Worm (Caenorhabditis elegans) whole organism, young adult: Measurements from ENCODE around the gene C01G5.7.

Source experiments
- B0019.2 ChIP-seq: fragments of 200-800 bp; sonication (Bioruptor generic); conservative IDR thresholded peaks from 2 replicates; pipeline ENCODE4 v1.3.6; 2022; ENCODE audit warnings: missing genetic modification reagents, missing genetic modification characterization, missing compliant biosample characterization
- B0261.1 ChIP-seq: sonication (generic microtip); optimal IDR thresholded peaks from 2 replicates; lab custom pipeline; 2016; ENCODE audit warnings: mild to moderate bottlenecking, missing genetic modification characterization, moderate library complexity, missing compliant biosample characterization
- F23B12.7 ChIP-seq: sonication (generic microtip); optimal IDR thresholded peaks from 2 replicates; lab custom pipeline; 2017; ENCODE audit warnings: missing genetic modification characterization, mild to moderate bottlenecking, missing compliant biosample characterization, antibody characterized with exemption, moderate library complexity; ENCODE audit not compliant: insufficient read depth
- F37B4.10 ChIP-seq: fragments of 200-800 bp; sonication (Bioruptor generic); IDR thresholded peaks from 2 replicates; pipeline ENCODE4 v1.3.6; 2022; ENCODE audit warnings: missing genetic modification characterization, missing compliant biosample characterization
- F39B2.1 ChIP-seq: fragments of 200-800 bp; sonication (Bioruptor generic); IDR thresholded peaks from 2 replicates; pipeline ENCODE4 v1.3.6; 2022; ENCODE audit warnings: missing genetic modification reagents, missing genetic modification characterization, missing compliant biosample characterization
- F52B5.7 ChIP-seq: sonication (generic microtip); optimal IDR thresholded peaks from 2 replicates; lab custom pipeline; 2016; ENCODE audit warnings: mild to moderate bottlenecking, missing genetic modification characterization, missing compliant biosample characterization
- F55B11.4 ChIP-seq: sonication (generic microtip); optimal IDR thresholded peaks from 2 replicates; lab custom pipeline; 2016; ENCODE audit warnings: missing compliant biosample characterization, missing genetic modification characterization, borderline replicate concordance; ENCODE audit not compliant: insufficient read depth
- F57A8.1 ChIP-seq: fragments of 200-800 bp; sonication (Bioruptor generic); optimal IDR thresholded peaks from 2 replicates; lab custom pipeline; 2018; ENCODE audit warnings: mild to moderate bottlenecking, missing genetic modification characterization, moderate library complexity, missing compliant biosample characterization
- K11D2.4 ChIP-seq: fragments of 200-800 bp; sonication (Bioruptor generic); IDR thresholded peaks from 2 replicates; pipeline ENCODE4 v1.3.6; 2022; ENCODE audit warnings: missing genetic modification reagents, missing genetic modification characterization, missing compliant biosample characterization
- T07F8.4 ChIP-seq: sonication (generic microtip); optimal IDR thresholded peaks from 2 replicates; lab custom pipeline; 2016; ENCODE audit warnings: mild to moderate bottlenecking, missing genetic modification characterization, moderate library complexity, missing compliant biosample characterization
- Y67H2A.10 ChIP-seq: fragments of 200-800 bp; sonication (Bioruptor generic); conservative IDR thresholded peaks from 2 replicates; pipeline ENCODE4 v1.3.6; 2022; ENCODE audit warnings: missing genetic modification reagents, missing genetic modification characterization, missing compliant biosample characterization
- Y79H2A.3 ChIP-seq: fragments of 200-800 bp; sonication (Bioruptor generic); conservative IDR thresholded peaks from 2 replicates; pipeline ENCODE4 v1.3.6; 2022; ENCODE audit warnings: missing genetic modification reagents, missing genetic modification characterization, missing compliant biosample characterization
- ama-1 ChIP-seq, 3 experiments: fragments of 150-350 bp in 1 of 3; sonication (generic microtip) in 2 of 3; optimal IDR thresholded peaks; 2 replicates each; lab custom pipeline; 2014 to 2018; ENCODE audit warnings: missing biosample characterization in 2 of 3, missing genetic modification characterization in 2 of 3, missing genetic modification reagents in 2 of 3
- aptf-2 ChIP-seq: fragments of 200-800 bp; sonication (Bioruptor generic); conservative IDR thresholded peaks from 2 replicates; pipeline ENCODE4 v1.3.6; 2022; ENCODE audit warnings: missing genetic modification reagents, missing genetic modification characterization, missing compliant biosample characterization
- attf-5 ChIP-seq: fragments of 200-800 bp; sonication (Bioruptor generic); optimal IDR thresholded peaks from 2 replicates; lab custom pipeline; 2018; ENCODE audit warnings: mild to moderate bottlenecking, missing genetic modification characterization, missing compliant biosample characterization
- bed-2 ChIP-seq: fragments of 200-800 bp; sonication (Bioruptor generic); IDR thresholded peaks from 2 replicates; pipeline ENCODE4 v1.3.6; 2022; ENCODE audit warnings: missing genetic modification reagents, missing genetic modification characterization, missing compliant biosample characterization
- ccch-3 ChIP-seq: fragments of 200-800 bp; sonication (Bioruptor generic); optimal IDR thresholded peaks from 2 replicates; lab custom pipeline; 2018; ENCODE audit warnings: mild to moderate bottlenecking, missing genetic modification characterization, missing compliant biosample characterization
- cebp-1 ChIP-seq, 2 experiments: fragments of 200-800 bp in 1 of 2; sonication (Bioruptor generic) in 1 of 2; sonication (generic microtip) in 1 of 2; IDR thresholded peaks in 1 of 2; optimal IDR thresholded peaks in 1 of 2; 2 replicates each; pipeline versions ENCODE4 v1.3.6 to Lab custom; 2017 to 2022; ENCODE audit warnings: missing compliant biosample characterization in 2 of 2, missing genetic modification characterization in 2 of 2, mild to moderate bottlenecking in 1 of 2, missing genetic modification reagents in 1 of 2, moderate library complexity in 1 of 2
- ceh-79 ChIP-seq: sonication (generic microtip); optimal IDR thresholded peaks from 2 replicates; lab custom pipeline; 2017; ENCODE audit warnings: mild to moderate bottlenecking, missing genetic modification characterization, missing compliant biosample characterization
- dpff-1 ChIP-seq: sonication (generic microtip); optimal IDR thresholded peaks from 2 replicates; lab custom pipeline; 2017; ENCODE audit warnings: mild to moderate bottlenecking, missing genetic modification characterization, missing compliant biosample characterization
- dpl-1 ChIP-seq: fragments of 150-350 bp; optimal IDR thresholded peaks from 2 replicates; lab custom pipeline; 2014; ENCODE audit warnings: missing biosample characterization, missing genetic modification reagents, missing genetic modification characterization
- egrh-3 ChIP-seq: fragments of 200-800 bp; sonication (Bioruptor generic); IDR thresholded peaks from 2 replicates; pipeline ENCODE4 v1.3.6; 2022; ENCODE audit warnings: missing genetic modification reagents, missing genetic modification characterization, missing compliant biosample characterization
- ekl-4 ChIP-seq: fragments of 200-800 bp; sonication (Bioruptor generic); IDR thresholded peaks from 2 replicates; pipeline ENCODE4 v1.3.6; 2022; ENCODE audit warnings: missing genetic modification reagents, missing genetic modification characterization, missing compliant biosample characterization
- him-1 ChIP-seq: sonication (generic microtip); optimal IDR thresholded peaks from 2 replicates; lab custom pipeline; 2016; ENCODE audit warnings: missing genotype, missing genetic modification reagents, missing genetic modification characterization, missing compliant biosample characterization
- hlh-12 ChIP-seq: sonication (generic microtip); optimal IDR thresholded peaks from 2 replicates; lab custom pipeline; 2016; ENCODE audit warnings: missing genetic modification characterization, missing compliant biosample characterization
- hlh-26 ChIP-seq: fragments of 200-800 bp; sonication (Bioruptor generic); conservative IDR thresholded peaks from 2 replicates; pipeline ENCODE4 v1.3.6; 2022; ENCODE audit warnings: missing genetic modification reagents, missing genetic modification characterization, missing compliant biosample characterization
- hsf-1 ChIP-seq: fragments of 200-800 bp; sonication (Bioruptor generic); IDR thresholded peaks from 2 replicates; pipeline ENCODE4 v1.3.6; 2022; ENCODE audit warnings: missing genetic modification reagents, missing genetic modification characterization, missing compliant biosample characterization
- let-526 ChIP-seq: fragments of 200-800 bp; sonication (Bioruptor generic); IDR thresholded peaks from 2 replicates; pipeline ENCODE4 v1.3.6; 2022; ENCODE audit warnings: missing genetic modification reagents, missing genetic modification characterization, missing compliant biosample characterization
- madf-10 ChIP-seq: sonication (generic microtip); optimal IDR thresholded peaks from 2 replicates; lab custom pipeline; 2016; ENCODE audit warnings: mild to moderate bottlenecking, missing genetic modification characterization, missing compliant biosample characterization
- madf-6 ChIP-seq: fragments of 200-800 bp; sonication (Bioruptor generic); IDR thresholded peaks from 2 replicates; pipeline ENCODE4 v1.3.6; 2022; ENCODE audit warnings: missing genetic modification reagents, missing genetic modification characterization, missing compliant biosample characterization
- madf-8 ChIP-seq: fragments of 200-800 bp; sonication (Bioruptor generic); conservative IDR thresholded peaks from 2 replicates; pipeline ENCODE4 v1.3.6; 2022; ENCODE audit warnings: missing genetic modification reagents, missing genetic modification characterization, missing compliant biosample characterization
- mel-28 ChIP-seq: sonication (generic microtip); optimal IDR thresholded peaks from 2 replicates; lab custom pipeline; 2016; ENCODE audit warnings: borderline replicate concordance, mild to moderate bottlenecking, missing genetic modification characterization, missing compliant biosample characterization
- mes-4 ChIP-seq: sonication (generic microtip); optimal IDR thresholded peaks from 2 replicates; lab custom pipeline; 2016; ENCODE audit warnings: missing genotype, missing genetic modification characterization, missing compliant biosample characterization
- nhr-80 ChIP-seq: sonication (generic microtip); optimal IDR thresholded peaks from 2 replicates; lab custom pipeline; 2016; ENCODE audit warnings: missing genetic modification characterization, missing compliant biosample characterization
- rcor-1 ChIP-seq: fragments of 200-800 bp; sonication (Bioruptor generic); IDR thresholded peaks from 2 replicates; pipeline ENCODE4 v1.3.6; 2022; ENCODE audit warnings: missing genetic modification reagents, missing genetic modification characterization, missing compliant biosample characterization
- sdz-38 ChIP-seq: sonication (generic microtip); optimal IDR thresholded peaks from 2 replicates; lab custom pipeline; 2016; ENCODE audit warnings: missing genotype, missing genetic modification characterization, missing compliant biosample characterization
- sea-2 ChIP-seq: fragments of 200-800 bp; sonication (Bioruptor generic); IDR thresholded peaks from 2 replicates; pipeline ENCODE4 v1.3.6; 2022; ENCODE audit warnings: missing genetic modification characterization, missing compliant biosample characterization
- snpc-4 ChIP-seq, 5 experiments: fragments of 150-350 bp in 1 of 5; sonication (generic microtip) in 4 of 5; optimal IDR thresholded peaks; 2 replicates each; lab custom pipeline; 2014 to 2018; ENCODE audit warnings: missing genetic modification characterization in 5 of 5, missing biosample characterization in 3 of 5, antibody characterized with exemption in 2 of 5, mild to moderate bottlenecking in 2 of 5, missing compliant biosample characterization in 2 of 5, missing genotype in 2 of 5, moderate library complexity in 2 of 5, missing genetic modification reagents in 1 of 5
- sptf-2 ChIP-seq: fragments of 200-800 bp; sonication (Bioruptor generic); optimal IDR thresholded peaks from 2 replicates; lab custom pipeline; 2018; ENCODE audit warnings: mild to moderate bottlenecking, missing genetic modification characterization, missing compliant biosample characterization
- tbp1 ChIP-seq: fragments of 200-800 bp; sonication (Bioruptor generic); optimal IDR thresholded peaks from 2 replicates; lab custom pipeline; 2018; ENCODE audit warnings: mild to moderate bottlenecking, missing genetic modification characterization, missing compliant biosample characterization
- ztf-18 ChIP-seq: sonication (generic microtip); optimal IDR thresholded peaks from 2 replicates; lab custom pipeline; 2016; ENCODE audit warnings: missing genotype, mild to moderate bottlenecking, missing genetic modification characterization, missing compliant biosample characterization
- ztf-26 ChIP-seq: sonication (generic microtip); optimal IDR thresholded peaks from 2 replicates; lab custom pipeline; 2017; ENCODE audit warnings: missing genetic modification characterization, missing compliant biosample characterization

C01G5.7 gene

ce11 chrIV:6556624-6557368, 38.8 kb downstream of the C01G5.7 start, which contains the start of gene try-3 (continued):
- peak; percentile 79 for TF ChIP-seq snpc-4 (GFP tag; optimal IDR thresholded peaks at IDR 0.05; lab: Kevin White, UChicago)
- TF ChIP-seq snpc-4 (tag; optimal IDR thresholded peaks at IDR 0.05; lab: Kevin White, UChicago) = peak; percentile 18 to 93 (median 89)
- TF ChIP-seq madf-6 (GFP tag; lab: Robert Waterston, UW) = peak; percentile 73
- TF ChIP-seq ztf-26 (tag; lab: Kevin White, UChicago) = peak; percentile 42
- peak; percentile 57 for TF ChIP-seq cebp-1 (GFP tag; IDR thresholded peaks at IDR 0.05; lab: Robert Waterston, UW)
- TF ChIP-seq cebp-1 (tag; optimal IDR thresholded peaks at IDR 0.05; lab: Kevin White, UChicago) = peak; percentile 73
- 0 out of 2 replicates have a peak, but pooled peaks have one; percentile 8 for TF ChIP-seq let-526
- TF ChIP-seq ztf-18 = peak; percentile 66
- TF ChIP-seq madf-8 (GFP tag; lab: Robert Waterston, UW) = peak; percentile 42
- TF ChIP-seq madf-10 (tag; lab: Kevin White, UChicago) = peak; percentile 51
- peak; percentile 98 for TF ChIP-seq tbp1 (GFP tag; lab: Kevin White, UChicago)
- TF ChIP-seq aptf-2 (GFP tag; lab: Robert Waterston, UW) = no peak
- TF ChIP-seq F57A8.1 (GFP tag; lab: Kevin White, UChicago) = no peak
- peak; percentile 75 for TF ChIP-seq F52B5.7 (tag; lab: Kevin White, UChicago)
- TF ChIP-seq sea-2 (GFP tag; lab: Robert Waterston, UW) = no peak
- peak; percentile 61 for TF ChIP-seq sptf-2 (GFP tag; lab: Kevin White, UChicago)
- TF ChIP-seq sdz-38 (tag; lab: Kevin White, UChicago) = no peak
- peak; percentile 71 for TF ChIP-seq ekl-4 (GFP tag; lab: Robert Waterston, UW)
- TF ChIP-seq ceh-79 (tag; lab: Kevin White, UChicago) = peak; percentile 17
- TF ChIP-seq hlh-12 (tag; lab: Kevin White, UChicago) = no peak
- peak; percentile 65 for TF ChIP-seq F23B12.7 (tag; lab: Kevin White, UChicago)
- no peak for TF ChIP-seq ccch-3 (GFP tag; lab: Kevin White, UChicago)
- TF ChIP-seq mel-28 = peak; percentile 42
- peak; percentile 61; the same call in 1 of the 2 replicates for TF ChIP-seq Y79H2A.3 (GFP tag; lab: Robert Waterston, UW)
- TF ChIP-seq ama-1 (optimal IDR thresholded peaks at IDR 0.05; lab: Kevin White, UChicago) = no peak
- TF ChIP-seq ama-1 (GFP tag; optimal IDR thresholded peaks at IDR 0.05; lab: Kevin White, UChicago) = peak in 1 of 2 experiments; percentile 61
- TF ChIP-seq T07F8.4 (tag; lab: Kevin White, UChicago) = peak; percentile 23
- peak; percentile 15 for TF ChIP-seq dpl-1 (GFP tag; lab: Kevin White, UChicago)
- TF ChIP-seq rcor-1 (GFP tag; lab: Robert Waterston, UW) = peak; percentile 68
- TF ChIP-seq mes-4 (tag; lab: Kevin White, UChicago) = no peak
- TF ChIP-seq F55B11.4 (tag; lab: Kevin White, UChicago) = no peak
- TF ChIP-seq attf-5 (GFP tag; lab: Kevin White, UChicago) = peak; percentile 54
- peak; percentile 50 for TF ChIP-seq dpff-1 (tag; lab: Kevin White, UChicago)
- peak; percentile 78 for TF ChIP-seq K11D2.4 (GFP tag; lab: Robert Waterston, UW)
- no peak for TF ChIP-seq hlh-26 (GFP tag; lab: Robert Waterston, UW)
- 0 out of 2 replicates have a peak, but pooled peaks have one; percentile 55 for TF ChIP-seq bed-2

- TF ChIP-seq F37B4.10 (GFP tag; lab: Robert Waterston, UW) (no peak), B0019.2 (GFP tag; lab: Robert Waterston, UW) (no peak), F39B2.1 (GFP tag; lab: Robert Waterston, UW) (no peak), K11D2.4 (GFP tag; lab: Robert Waterston, UW) (no peak), egrh-3 (GFP tag; lab: Robert Waterston, UW) (no peak), B0261.1 (tag; lab: Kevin White, UChicago) (no peak), nhr-80 (no peak), him-1 (no peak), mes-4 (tag; lab: Kevin White, UChicago) (no peak), Y67H2A.10 (GFP tag; lab: Robert Waterston, UW) (no peak), hsf-1 (no peak)
Observed at ce11 chrIV:6560434-6560833, 42.5 kb downstream of the C01G5.7 start, which contains the start of gene best-9. TSS of gene best-9 (plus strand) at chrIV:6560734.
